Worm (Caenorhabditis elegans): Measurements from ENCODE around the gene ZK418.10.

Gene ZK418.10

DNA sequence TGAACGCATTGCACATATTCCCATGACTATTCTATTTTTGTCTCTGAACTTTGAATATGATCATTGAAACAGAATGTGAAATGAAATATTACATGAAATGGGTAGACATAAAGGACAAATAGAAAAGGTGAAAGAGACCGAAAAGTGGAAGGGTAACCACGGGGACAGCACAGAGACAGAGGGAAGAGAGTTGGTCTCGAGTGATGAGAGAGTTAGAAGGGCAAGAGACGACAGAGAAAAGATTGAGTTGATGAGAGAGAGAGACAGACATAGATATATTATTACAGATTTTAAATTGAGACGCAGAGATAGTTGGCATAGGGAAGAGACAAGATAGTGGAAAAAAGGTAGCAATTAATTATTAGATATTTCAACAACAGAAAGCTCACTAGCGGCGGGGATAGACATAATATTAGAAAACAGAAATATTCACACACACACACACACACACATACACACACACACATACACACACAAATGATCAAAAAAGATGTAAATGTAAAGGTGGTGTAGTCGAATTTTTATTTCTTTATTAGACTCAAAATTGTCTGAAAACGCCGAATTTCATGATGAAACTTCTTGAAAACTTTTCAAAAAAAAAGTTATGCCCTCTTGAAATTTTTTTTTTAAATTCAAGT lies 26.2 kb upstream of the ZK418.10 start:
- TF ChIP-seq M03D4.4 (tag; optimal IDR thresholded peaks at IDR 0.05) (no peak), lsy-2 (tag; optimal IDR thresholded peaks at IDR 0.05) (peak; percentile 25), flh-1 (GFP tag; optimal IDR thresholded peaks at IDR 0.05) (no peak), nhr-237 (tag; optimal IDR thresholded peaks at IDR 0.05) (peak; percentile 25), unc-62 (GFP tag; optimal IDR thresholded peaks at IDR 0.05) (peak; percentile 70), ces-1 (GFP tag; optimal IDR thresholded peaks at IDR 0.05) (peak; percentile 42), pha-4 (tag; optimal IDR thresholded peaks at IDR 0.05) (peak; percentile 45), unc-120 (tag; optimal IDR thresholded peaks at IDR 0.05; ENCODE audit: poor library complexity, severe bottlenecking) (peak; percentile 48), ceh-43 (GFP tag; optimal IDR thresholded peaks at IDR 0.05) (no peak)

DNA sequence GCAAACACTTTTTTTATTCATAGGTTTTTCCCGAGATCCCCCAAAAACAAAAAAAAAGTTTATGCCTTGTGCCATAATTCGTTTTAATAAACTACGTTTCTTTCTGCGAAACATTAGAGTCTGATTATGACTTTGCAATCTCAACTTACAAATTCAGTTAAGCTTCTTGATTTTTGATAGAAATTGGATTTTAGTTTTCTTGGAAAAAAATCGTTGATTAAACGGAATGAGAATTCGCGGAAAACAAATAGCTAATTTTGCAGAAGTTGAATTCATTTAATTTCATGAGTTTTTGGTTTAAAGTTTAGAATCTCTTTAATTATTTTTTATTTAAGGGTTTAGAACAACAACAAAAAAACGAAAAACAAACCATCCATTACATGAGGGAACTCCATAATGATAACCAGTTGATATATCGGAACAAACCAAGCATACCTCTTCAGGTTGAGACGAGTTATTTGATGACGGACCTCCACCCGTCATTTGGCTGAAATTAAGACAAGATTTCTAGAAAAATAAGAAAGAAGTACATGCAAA lies 24.5 kb upstream of the ZK418.10 start, which contains the start of gene nhr-10:
TSS of gene nhr-10 (minus strand) at position 487 of the 537 bp plus-strand sequence.
- TF ChIP-seq flh-1 (GFP tag; optimal IDR thresholded peaks at IDR 0.05) (no peak), unc-120 (tag; optimal IDR thresholded peaks at IDR 0.05; ENCODE audit: poor library complexity, severe bottlenecking) (no peak), nhr-12 (tag; optimal IDR thresholded peaks at IDR 0.05) (no peak), nhr-28 (tag; optimal IDR thresholded peaks at IDR 0.05) (no peak), blmp-1 (tag; optimal IDR thresholded peaks at IDR 0.05) (no peak), zip-8 (tag; optimal IDR thresholded peaks at IDR 0.05) (no peak), ham-2 (GFP tag; optimal IDR thresholded peaks at IDR 0.05) (no peak), nhr-2 (tag; optimal IDR thresholded peaks at IDR 0.05) (no peak), unc-39 (tag; optimal IDR thresholded peaks at IDR 0.05) (no peak), cnd-1 (tag; optimal IDR thresholded peaks at IDR 0.05) (no peak), mab-5 (tag; optimal IDR thresholded peaks at IDR 0.05) (no peak), mls-2 (tag; optimal IDR thresholded peaks at IDR 0.05) (no peak), sptf-1 (tag; optimal IDR thresholded peaks at IDR 0.05) (no peak), drap-1 (GFP tag; optimal IDR thresholded peaks at IDR 0.05) (no peak), elt-3 (tag; optimal IDR thresholded peaks at IDR 0.05) (no peak), lsy-2 (tag; optimal IDR thresholded peaks at IDR 0.05) (no peak), lin-13 (tag; optimal IDR thresholded peaks at IDR 0.05) (no peak), nhr-237 (tag; optimal IDR thresholded peaks at IDR 0.05) (no peak), hlh-1 (tag; optimal IDR thresholded peaks at IDR 0.05) (no peak)

DNA sequence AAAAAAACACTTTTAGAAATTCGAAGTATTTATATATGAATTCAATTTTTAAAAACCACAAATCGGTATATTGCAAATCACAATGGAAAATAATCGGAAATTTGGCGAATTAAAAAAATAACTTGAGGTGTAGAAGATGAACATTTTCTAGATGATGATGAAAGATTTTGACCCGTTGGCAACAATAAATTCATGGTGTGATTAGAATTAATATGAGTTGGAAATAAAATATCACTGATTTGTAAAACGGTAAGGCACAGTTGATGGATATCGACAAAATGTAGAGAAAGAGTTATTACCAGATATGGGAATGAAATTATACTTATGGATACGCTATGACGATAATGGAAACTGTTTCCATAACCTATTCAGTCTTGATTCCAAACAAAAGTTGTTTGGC lies 21.8 kb upstream of the ZK418.10 start:
- TF ChIP-seq lin-13 (tag; optimal IDR thresholded peaks at IDR 0.05) (no peak), lin-32 (GFP tag; optimal IDR thresholded peaks at IDR 0.05) (no peak), hlh-1 (tag; optimal IDR thresholded peaks at IDR 0.05) (no peak)

DNA sequence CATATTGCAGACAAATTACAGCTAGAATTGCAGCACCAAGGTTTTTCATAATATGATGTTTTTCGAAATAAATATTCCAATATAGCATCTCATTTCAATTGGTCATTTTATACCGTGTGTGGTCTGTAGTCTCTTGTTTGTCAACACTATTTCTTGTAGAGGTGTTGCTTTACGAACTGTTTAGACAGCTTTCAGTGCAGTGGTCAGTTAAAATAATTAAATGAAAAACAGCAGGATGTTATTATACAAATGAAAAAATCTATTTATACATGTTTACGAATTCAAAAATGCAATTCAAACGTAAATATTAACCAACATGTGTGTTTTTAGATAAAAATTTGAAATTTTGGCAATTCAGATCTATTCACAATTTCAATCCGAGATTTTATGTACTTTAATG lies 21.3 kb upstream of the ZK418.10 start, which contains the start of gene B0280.7:
TSS of gene B0280.7 (minus strand) at position 101 of the 400 bp plus-strand sequence.
- TF ChIP-seq cnd-1 (tag; optimal IDR thresholded peaks at IDR 0.05): no peak

DNA sequence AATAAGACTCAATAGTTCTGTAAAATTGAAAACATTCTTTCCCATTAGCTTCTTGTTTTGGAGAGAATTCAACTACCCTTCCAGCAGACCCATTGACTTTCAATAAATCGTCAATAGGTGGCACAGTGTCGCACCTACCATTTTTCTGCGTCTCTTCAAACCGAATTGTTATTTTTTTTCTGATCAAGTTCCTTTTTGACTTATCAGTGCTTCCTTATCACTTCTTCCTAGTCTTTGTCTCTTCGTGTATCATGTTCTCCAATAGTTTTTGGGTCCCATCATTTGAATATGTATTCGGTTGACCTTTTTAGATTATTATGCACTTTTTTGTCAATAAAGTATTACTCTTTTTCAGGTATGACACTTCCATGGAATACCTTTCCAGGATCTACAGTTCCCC lies 17.5 kb upstream of the ZK418.10 start, which contains the start of gene odd-1:
TSS of gene odd-1 (plus strand) at position 349 of the 400 bp plus-strand sequence.
- TF ChIP-seq M03D4.4 (tag; optimal IDR thresholded peaks at IDR 0.05): no peak
- TF ChIP-seq unc-120 (tag; optimal IDR thresholded peaks at IDR 0.05; ENCODE audit: poor library complexity, severe bottlenecking): no peak

DNA sequence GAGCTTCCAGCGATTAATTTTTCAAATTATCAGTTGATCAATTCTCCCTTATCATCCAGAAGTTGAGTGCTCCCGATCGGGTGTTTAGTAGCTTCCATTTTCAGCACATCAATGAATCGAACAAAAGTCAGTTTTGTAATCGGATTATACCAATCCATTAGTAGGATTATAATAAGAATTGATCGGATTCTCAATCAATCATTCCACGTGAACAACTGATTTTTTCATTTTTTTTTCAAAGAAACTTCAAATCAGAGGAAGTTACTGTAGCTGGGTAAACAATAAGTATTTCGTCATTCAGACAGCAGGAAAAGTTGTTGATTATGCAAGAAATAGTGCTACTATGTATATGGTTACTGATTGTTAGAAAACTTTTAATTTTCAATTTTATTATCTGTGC lies 16.4 kb upstream of the ZK418.10 start:
- TF ChIP-seq ceh-43 (GFP tag; optimal IDR thresholded peaks at IDR 0.05) (no peak), elt-1 (tag; optimal IDR thresholded peaks at IDR 0.05; ENCODE audit: borderline replicate concordance, insufficient read depth) (no peak), bed-3 (GFP tag; optimal IDR thresholded peaks at IDR 0.05) (no peak), blmp-1 (tag; optimal IDR thresholded peaks at IDR 0.05) (no peak), unc-120 (tag; optimal IDR thresholded peaks at IDR 0.05; ENCODE audit: poor library complexity, severe bottlenecking) (no peak), lin-13 (tag; optimal IDR thresholded peaks at IDR 0.05) (no peak), M03D4.4 (tag; optimal IDR thresholded peaks at IDR 0.05) (no peak), ham-2 (GFP tag; optimal IDR thresholded peaks at IDR 0.05) (no peak), elt-3 (tag; optimal IDR thresholded peaks at IDR 0.05) (no peak), mls-2 (tag; optimal IDR thresholded peaks at IDR 0.05) (no peak), nhr-2 (tag; optimal IDR thresholded peaks at IDR 0.05) (no peak), sptf-1 (tag; optimal IDR thresholded peaks at IDR 0.05) (no peak), pha-4 (tag; optimal IDR thresholded peaks at IDR 0.05) (no peak), nhr-28 (tag; optimal IDR thresholded peaks at IDR 0.05) (no peak), snpc-4 (tag; optimal IDR thresholded peaks at IDR 0.05) (no peak), tbx-8 (GFP tag; optimal IDR thresholded peaks at IDR 0.05) (no peak)

All from whole organism, mixed stage, embryonic.